Worm (Caenorhabditis elegans) whole organism, young adult: ENCODE measurements around the gene srd-13.

ENCODE experiments used
- F39B2.1 ChIP-seq: fragments of 200-800 bp; sonication (Bioruptor generic); IDR thresholded peaks from 2 replicates; pipeline ENCODE4 v1.3.6; 2022; ENCODE audit warnings: missing genetic modification reagents, missing genetic modification characterization, missing compliant biosample characterization
- dpl-1 ChIP-seq: fragments of 150-350 bp; optimal IDR thresholded peaks from 2 replicates; lab custom pipeline; 2014; ENCODE audit warnings: missing biosample characterization, missing genetic modification reagents, missing genetic modification characterization
- hrde-1 ChIP-seq: sonication (generic microtip); optimal IDR thresholded peaks from 2 replicates; lab custom pipeline; 2016; ENCODE audit warnings: missing genetic modification characterization, mild to moderate bottlenecking, missing compliant biosample characterization, moderate library complexity, missing genotype, missing genetic modification reagents, borderline replicate concordance
- lin-26 ChIP-seq: fragments of 200-800 bp; sonication (Bioruptor generic); IDR thresholded peaks from 2 replicates; pipeline ENCODE4 v1.3.6; 2022; ENCODE audit warnings: missing genetic modification reagents, missing genetic modification characterization, missing compliant biosample characterization
- rec-8 ChIP-seq, 2 experiments: sonication (generic microtip); optimal IDR thresholded peaks; 2 replicates each; lab custom pipeline; 2016; ENCODE audit warnings: mild to moderate bottlenecking in 2 of 2, missing genetic modification characterization in 2 of 2, missing genetic modification reagents in 2 of 2, missing genotype in 2 of 2, missing biosample characterization in 1 of 2, missing compliant biosample characterization in 1 of 2, moderate library complexity in 1 of 2
- repo-1 ChIP-seq: sonication (generic microtip); optimal IDR thresholded peaks from 2 replicates; lab custom pipeline; 2017; ENCODE audit warnings: mild to moderate bottlenecking, missing genetic modification characterization, missing compliant biosample characterization

DNA sequence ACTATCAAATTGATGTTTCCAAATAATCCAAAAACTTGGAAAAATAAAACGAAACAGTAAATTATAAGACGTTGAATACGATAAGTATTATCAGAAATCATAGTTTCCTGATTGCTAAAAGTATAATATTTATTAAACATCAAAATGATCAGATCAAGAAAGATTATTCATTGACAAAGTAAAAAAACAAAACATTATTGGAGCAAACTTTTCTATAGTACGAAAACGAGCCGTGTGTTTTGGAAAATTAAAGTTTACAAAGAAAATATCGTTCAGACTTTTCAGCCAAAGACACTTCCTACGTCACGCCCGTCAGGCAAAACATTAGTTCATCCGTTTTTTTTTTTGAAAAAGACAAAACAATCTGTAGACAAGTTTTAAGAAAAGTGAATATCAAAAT lies 11.7 kb downstream of the srd-13 start, which contains the start of gene srsx-15:
- TF ChIP-seq dpl-1 (GFP tag; lab: Kevin White, UChicago) (no peak), lin-26 (GFP tag; lab: Robert Waterston, UW) (no peak), rec-8 (tag; optimal IDR thresholded peaks at IDR 0.05; lab: Kevin White, UChicago) (no peak), hrde-1 (no peak), repo-1 (tag; lab: Kevin White, UChicago) (no peak), F39B2.1 (no peak)
